Worm (Caenorhabditis elegans): Measurements from ENCODE around the gene pgap-3.

pgap-3 gene

DNA sequence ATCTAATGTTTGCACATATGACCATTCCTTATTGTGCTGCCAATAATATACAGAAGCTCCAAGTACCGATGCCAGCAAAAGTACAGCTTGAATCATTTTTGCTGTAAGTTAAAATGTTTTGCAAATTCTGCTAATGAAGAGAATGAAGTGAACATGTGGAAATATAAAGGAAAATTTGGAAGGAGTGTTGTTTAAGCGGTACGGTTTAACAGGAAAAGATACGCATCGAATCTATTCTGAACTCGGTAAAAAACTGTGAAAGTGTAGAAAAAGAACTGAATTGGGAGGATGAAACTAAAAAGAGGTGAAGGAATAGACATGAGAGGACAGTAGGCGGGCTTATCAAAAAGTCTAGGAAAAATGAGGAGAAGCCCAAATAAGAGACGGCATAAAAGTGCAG, 15.6 kb upstream of the pgap-3 start, which contains the start of gene Y38A10A.2:
Gene Y38A10A.2, minus strand, starts transcription at position 101 of the 400 bp plus-strand sequence.
- TF ChIP-seq sma-3 (GFP tag; optimal IDR thresholded peaks at IDR 0.05): no peak
- no peak for TF ChIP-seq F13H6.1 (tag; optimal IDR thresholded peaks at IDR 0.05)
- no peak for TF ChIP-seq ama-1 (optimal IDR thresholded peaks at IDR 0.05)
- no peak for TF ChIP-seq unc-55 (GFP tag; optimal IDR thresholded peaks at IDR 0.05)
- no peak for TF ChIP-seq lin-13 (GFP tag; optimal IDR thresholded peaks at IDR 0.05)
- TF ChIP-seq sma-9 (GFP tag; optimal IDR thresholded peaks at IDR 0.05): no peak
- TF ChIP-seq sma-9 (tag; optimal IDR thresholded peaks at IDR 0.05): no peak
- TF ChIP-seq ZK546.5 (tag; optimal IDR thresholded peaks at IDR 0.05): no peak

DNA sequence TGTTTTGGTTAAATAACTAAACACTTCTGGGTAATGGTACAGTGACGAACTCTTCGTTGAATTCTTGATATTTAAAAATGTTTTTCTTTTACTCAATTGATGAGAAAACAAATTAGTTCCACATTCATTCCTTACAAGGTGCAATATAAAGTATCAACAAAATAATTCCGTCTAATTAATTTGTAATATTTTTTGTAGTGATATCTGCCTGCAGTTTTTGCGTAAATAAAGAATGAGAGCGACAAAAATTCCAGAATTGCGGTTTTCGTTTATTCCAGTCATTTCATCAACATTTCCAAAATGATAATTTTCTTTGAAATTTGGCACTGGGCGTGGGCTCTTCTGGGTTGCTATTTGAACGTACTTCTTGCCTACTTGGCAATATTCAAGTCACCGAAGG, 7.6 kb upstream of the pgap-3 start, which contains the start of gene srd-20:
Gene srd-20, plus strand, starts transcription at position 301 of the 400 bp plus-strand sequence.
- no peak for TF ChIP-seq unc-55 (GFP tag; optimal IDR thresholded peaks at IDR 0.05)
- TF ChIP-seq lin-11 (tag; optimal IDR thresholded peaks at IDR 0.05): no peak
- TF ChIP-seq fos-1 (tag; optimal IDR thresholded peaks at IDR 0.05): no peak
- no peak for TF ChIP-seq F13H6.1 (tag; optimal IDR thresholded peaks at IDR 0.05)
- no peak for TF ChIP-seq unc-62 (GFP tag; optimal IDR thresholded peaks at IDR 0.05)
- TF ChIP-seq mdl-1 (tag; optimal IDR thresholded peaks at IDR 0.05): no peak

DNA sequence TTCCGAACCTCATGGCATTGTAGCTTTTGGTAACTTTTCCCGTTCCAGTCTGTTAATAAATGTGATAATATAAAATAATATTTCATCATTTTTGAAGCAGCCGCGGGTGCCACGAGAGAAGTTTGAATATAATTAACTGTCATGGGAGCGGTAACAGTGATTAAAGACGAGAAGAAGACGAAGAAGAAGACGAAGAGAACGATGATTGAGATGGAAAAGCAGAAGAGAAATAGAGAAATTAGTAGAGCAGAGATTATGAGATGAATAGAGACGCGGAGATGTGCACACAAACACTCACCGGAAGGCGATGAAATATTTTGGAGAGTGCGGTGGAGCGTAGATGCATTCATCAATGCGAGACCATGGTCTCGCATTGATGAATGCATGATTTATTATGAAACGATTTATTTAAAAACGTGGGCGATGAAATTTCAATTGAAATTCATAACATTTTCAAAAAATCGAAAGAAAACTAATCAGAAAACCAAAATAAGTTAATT, 5.5 kb upstream of the pgap-3 start, which contains the start of gene seip-1:
Gene seip-1, minus strand, starts transcription at position 51 of the 500 bp plus-strand sequence.
- TF ChIP-seq unc-62 (GFP tag; optimal IDR thresholded peaks at IDR 0.05) (no peak), lin-13 (GFP tag; optimal IDR thresholded peaks at IDR 0.05) (peak; percentile 85), lin-39 (tag; optimal IDR thresholded peaks at IDR 0.05) (no peak), sma-9 (GFP tag; optimal IDR thresholded peaks at IDR 0.05) (peak; percentile 90), sma-9 (tag; optimal IDR thresholded peaks at IDR 0.05) (no peak), nhr-237 (tag; optimal IDR thresholded peaks at IDR 0.05) (no peak), sma-3 (GFP tag; optimal IDR thresholded peaks at IDR 0.05) (peak; percentile 74), egl-27 (tag; optimal IDR thresholded peaks at IDR 0.05) (peak; percentile 22), unc-39 (tag; optimal IDR thresholded peaks at IDR 0.05) (no peak), ztf-11 (tag; optimal IDR thresholded peaks at IDR 0.05) (no peak), blmp-1 (tag; optimal IDR thresholded peaks at IDR 0.05; ENCODE audit: insufficient read depth) (peak; percentile 18), nhr-25 (tag; optimal IDR thresholded peaks at IDR 0.05) (peak; percentile 73), ceh-82 (tag; optimal IDR thresholded peaks at IDR 0.05) (peak; percentile 17), nhr-12 (tag; optimal IDR thresholded peaks at IDR 0.05) (no peak), nhr-77 (tag; optimal IDR thresholded peaks at IDR 0.05) (peak; percentile 10), dmd-4 (tag; optimal IDR thresholded peaks at IDR 0.05) (no peak), gmeb-1 (tag; optimal IDR thresholded peaks at IDR 0.05) (peak; percentile 68), peb-1 (tag; optimal IDR thresholded peaks at IDR 0.05) (no peak), nhr-21 (tag; optimal IDR thresholded peaks at IDR 0.05) (peak; percentile 22), aly-2 (tag; optimal IDR thresholded peaks at IDR 0.05) (no peak), ztf-1 (GFP tag; conservative IDR thresholded peaks at IDR 0.05) (no peak), ztf-4 (tag; optimal IDR thresholded peaks at IDR 0.05) (peak; percentile 73), zag-1 (tag; optimal IDR thresholded peaks at IDR 0.05) (peak; percentile 89), crh-2 (tag; optimal IDR thresholded peaks at IDR 0.05) (peak; percentile 89), nhr-129 (tag; optimal IDR thresholded peaks at IDR 0.05) (peak; percentile 89), skn-1 (tag; optimal IDR thresholded peaks at IDR 0.05) (peak; percentile 47), nhr-6 (tag; optimal IDR thresholded peaks at IDR 0.05) (peak; percentile 59), mbf-1 (tag; optimal IDR thresholded peaks at IDR 0.05) (no peak), elt-1 (tag; optimal IDR thresholded peaks at IDR 0.05) (no peak), F13H6.1 (tag; optimal IDR thresholded peaks at IDR 0.05) (peak; percentile 81), ZK546.5 (tag; optimal IDR thresholded peaks at IDR 0.05) (no peak), nhr-23 (tag; optimal IDR thresholded peaks at IDR 0.05) (no peak), lin-11 (tag; optimal IDR thresholded peaks at IDR 0.05) (peak; percentile 49), sem-4 (tag; optimal IDR thresholded peaks at IDR 0.05) (peak; percentile 87), mdl-1 (tag; optimal IDR thresholded peaks at IDR 0.05) (peak in 1 of 2 experiments; percentile 31), Y55F3AM.14 (GFP tag; optimal IDR thresholded peaks at IDR 0.05) (no peak), R02D3.7 (tag; optimal IDR thresholded peaks at IDR 0.05) (no peak), unc-55 (GFP tag; optimal IDR thresholded peaks at IDR 0.05) (peak; percentile 97), elt-3 (tag; optimal IDR thresholded peaks at IDR 0.05) (no peak), fos-1 (tag; optimal IDR thresholded peaks at IDR 0.05) (peak; percentile 97), nhr-11 (tag; optimal IDR thresholded peaks at IDR 0.05) (no peak), C34F6.9 (tag; optimal IDR thresholded peaks at IDR 0.05) (peak; percentile 97), snpc-4 (tag; optimal IDR thresholded peaks at IDR 0.05) (peak; percentile 22), lsy-2 (tag; optimal IDR thresholded peaks at IDR 0.05) (peak; percentile 43 to 91), ceh-16 (tag; optimal IDR thresholded peaks at IDR 0.05) (peak; percentile 32), mab-5 (tag; optimal IDR thresholded peaks at IDR 0.05) (peak; percentile 91), nhr-10 (tag; optimal IDR thresholded peaks at IDR 0.05) (no peak), alr-1 (tag; optimal IDR thresholded peaks at IDR 0.05) (no peak), ama-1 (optimal IDR thresholded peaks at IDR 0.05) (no peak)

Data from whole organism, L2 larva.